Worm (Caenorhabditis elegans): ENCODE results near the gene gcy-23.

The gcy-23 gene

DNA sequence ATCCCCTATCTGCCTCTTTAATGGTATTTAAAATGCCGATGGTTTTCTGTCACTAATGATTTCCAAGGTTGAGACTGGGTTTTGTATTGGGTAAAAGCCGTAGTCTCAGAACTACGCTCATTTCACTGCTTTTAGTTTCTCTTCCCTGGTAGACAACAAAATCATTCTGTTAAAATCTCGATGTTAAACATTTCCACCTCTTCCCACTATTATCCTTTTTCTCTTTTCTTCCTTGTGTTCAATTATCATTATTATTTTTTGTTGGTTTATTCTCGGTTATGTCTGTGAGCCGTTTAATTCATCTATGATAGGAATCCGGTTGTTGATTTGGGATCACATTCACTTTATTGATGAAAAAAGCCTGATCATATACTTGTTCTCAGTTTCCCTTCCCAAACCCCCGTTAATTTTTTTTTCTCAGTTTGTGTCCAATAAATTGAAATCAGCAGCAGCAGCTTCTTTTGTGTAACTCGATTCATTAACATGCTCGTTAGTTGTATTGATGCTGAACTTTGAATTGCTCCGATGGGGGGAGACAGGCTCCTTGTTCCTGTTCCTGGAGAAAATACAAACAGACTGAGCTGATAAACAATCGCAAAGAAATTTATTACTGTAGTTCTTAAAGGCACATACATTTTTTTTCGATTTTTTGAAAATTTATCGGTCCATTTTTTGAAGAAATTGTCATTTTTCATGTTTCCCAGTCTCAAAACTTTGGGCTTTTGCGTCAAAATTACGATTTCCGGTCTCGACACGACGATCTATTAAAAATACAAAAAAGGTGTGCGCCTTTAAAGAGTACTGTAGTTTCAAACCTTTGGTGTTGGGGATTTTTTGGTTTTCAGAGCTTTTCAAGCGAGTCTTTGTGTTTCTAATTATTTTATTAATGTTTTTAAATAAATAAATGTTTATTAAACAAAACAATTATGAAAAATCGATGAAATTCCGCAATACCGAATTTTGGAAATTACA lies 7.7 kb upstream of the gcy-23 start (continued):
- TF ChIP-seq nhr-90 (tag; optimal IDR thresholded peaks at IDR 0.05) (peak; percentile 13), xnd-1 (tag; optimal IDR thresholded peaks at IDR 0.05) (peak; percentile 46), hrde-1 (tag; optimal IDR thresholded peaks at IDR 0.05; ENCODE audit: borderline replicate concordance) (peak; percentile 60), mel-28 (tag; optimal IDR thresholded peaks at IDR 0.05; ENCODE audit: borderline replicate concordance) (no peak), B0336.3 (GFP tag; IDR thresholded peaks at IDR 0.05) (peak; percentile 82), ceh-79 (tag; optimal IDR thresholded peaks at IDR 0.05) (peak; percentile 62), mcd-1 (GFP tag; IDR thresholded peaks at IDR 0.05) (peak; percentile 55), mes-4 (tag; optimal IDR thresholded peaks at IDR 0.05) (peak; percentile 50), attf-3 (GFP tag; conservative IDR thresholded peaks at IDR 0.05) (no peak), mxl-1 (tag; optimal IDR thresholded peaks at IDR 0.05) (peak; percentile 48), him-1 (tag; optimal IDR thresholded peaks at IDR 0.05) (no peak)

DNA sequence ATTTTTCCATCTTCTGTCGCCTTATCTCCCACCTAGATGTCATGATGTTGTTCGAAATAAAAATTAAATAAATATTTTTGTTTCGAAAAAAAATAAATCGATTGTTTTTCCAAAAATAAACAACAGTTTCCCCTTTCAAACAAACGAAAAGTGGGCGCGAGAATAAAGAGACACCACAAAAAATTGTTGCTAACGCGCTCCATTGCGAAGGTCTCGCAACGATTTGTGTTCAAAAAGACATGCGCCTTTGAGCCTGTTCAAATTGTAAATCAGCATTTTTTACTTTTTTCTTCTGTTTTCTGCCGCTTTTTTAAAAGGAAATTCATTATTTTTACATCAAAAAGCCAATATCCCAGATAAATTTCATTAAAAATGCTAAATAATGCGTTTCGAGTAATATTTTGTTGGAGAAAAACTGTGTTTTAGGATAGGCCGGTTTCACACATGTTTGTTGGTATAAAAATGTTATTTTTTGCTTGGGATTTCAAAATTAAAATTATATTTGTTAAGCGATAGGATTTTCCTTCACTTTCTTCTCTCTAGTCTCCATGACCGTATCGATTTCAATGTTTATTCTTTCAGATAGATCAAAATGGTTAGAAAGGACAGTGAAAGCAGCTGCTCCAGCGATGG lies 5.5 kb upstream of the gcy-23 start, which contains the start of gene W08E12.7:
Gene W08E12.7 (plus strand): TSS at position 583 of the 633 bp plus-strand sequence.
- TF ChIP-seq K11D2.4 (GFP tag; IDR thresholded peaks at IDR 0.05) (peak; percentile 83), B0035.1 (tag; optimal IDR thresholded peaks at IDR 0.05) (no peak), sdz-38 (tag; optimal IDR thresholded peaks at IDR 0.05) (no peak), K12H6.12 (tag; optimal IDR thresholded peaks at IDR 0.05) (peak; percentile 82), ztf-25 (GFP tag; IDR thresholded peaks at IDR 0.05) (0 out of 2 replicates have a peak, but pooled peaks have one; percentile 53), mes-4 (tag; optimal IDR thresholded peaks at IDR 0.05) (no peak), B0336.3 (GFP tag; IDR thresholded peaks at IDR 0.05) (peak; percentile 90), B0261.1 (tag; optimal IDR thresholded peaks at IDR 0.05) (peak; percentile 18), Y95B8A.8 (GFP tag; IDR thresholded peaks at IDR 0.05) (peak; percentile 84), ama-1 (optimal IDR thresholded peaks at IDR 0.05) (no peak), ama-1 (GFP tag; optimal IDR thresholded peaks at IDR 0.05) (peak in 1 of 2 experiments; percentile 43), ceh-40 (GFP tag; IDR thresholded peaks at IDR 0.05) (no peak), B0019.2 (GFP tag; conservative IDR thresholded peaks at IDR 0.05) (peak; percentile 93), madf-10 (tag; optimal IDR thresholded peaks at IDR 0.05) (peak; percentile 76), him-1 (tag; optimal IDR thresholded peaks at IDR 0.05) (peak; percentile 30), attf-5 (GFP tag; optimal IDR thresholded peaks at IDR 0.05) (peak; percentile 99), Y56A3A.18 (GFP tag; IDR thresholded peaks at IDR 0.05) (no peak), rpc-1 (optimal IDR thresholded peaks at IDR 0.05) (no peak), rpc-1 (tag; optimal IDR thresholded peaks at IDR 0.05) (no peak), aptf-2 (GFP tag; conservative IDR thresholded peaks at IDR 0.05) (peak; percentile 62; the same call in 1 of the 2 replicates), ceh-100 (GFP tag; IDR thresholded peaks at IDR 0.05) (peak; percentile 95), lin-35 (GFP tag; optimal IDR thresholded peaks at IDR 0.05) (peak; percentile 36 to 93 (median 36)), egl-18 (GFP tag; IDR thresholded peaks at IDR 0.05) (no peak), pbrm-1 (GFP tag; IDR thresholded peaks at IDR 0.05) (peak; percentile 91), cebp-1 (GFP tag; IDR thresholded peaks at IDR 0.05) (peak; percentile 28; the same call in 1 of the 2 replicates), cebp-1 (tag; optimal IDR thresholded peaks at IDR 0.05) (peak; percentile 85), fkh-3 (tag; optimal IDR thresholded peaks at IDR 0.05) (no peak), ztf-3 (GFP tag; optimal IDR thresholded peaks at IDR 0.05) (no peak), attf-3 (GFP tag; conservative IDR thresholded peaks at IDR 0.05) (peak; percentile 74), lsl-1 (GFP tag; optimal IDR thresholded peaks at IDR 0.05) (peak; percentile 92), F57C9.4 (tag; optimal IDR thresholded peaks at IDR 0.05) (no peak), pha-4 (tag; optimal IDR thresholded peaks at IDR 0.05) (peak; percentile 95), snpc-1.3 (tag; optimal IDR thresholded peaks at IDR 0.05; ENCODE audit: insufficient read depth) (peak; percentile 92), nhr-80 (tag; optimal IDR thresholded peaks at IDR 0.05) (peak; percentile 91), dox-1 (GFP tag; IDR thresholded peaks at IDR 0.05) (peak; percentile 96), bed-2 (GFP tag; IDR thresholded peaks at IDR 0.05) (0 out of 2 replicates have a peak, but pooled peaks have one; percentile 38), efl-1 (GFP tag; optimal IDR thresholded peaks at IDR 0.05) (peak; percentile 94)

Measured in whole organism, young adult.